Fruit fly (Drosophila melanogaster): ENCODE results near the gene CG32354.

- TF ChIP-seq kay (GFP tag; ENCODE audit: borderline replicate concordance) = no peak
- TF ChIP-seq CG12768 (GFP tag; optimal IDR thresholded peaks at IDR 0.05) = no peak
- no peak for TF ChIP-seq CG7045 (GFP tag; optimal IDR thresholded peaks at IDR 0.05)
- no peak for TF ChIP-seq pad (GFP tag; optimal IDR thresholded peaks at IDR 0.05)
- TF ChIP-seq Hr96 (GFP tag; optimal IDR thresholded peaks at IDR 0.05) = no peak
- no peak for TF ChIP-seq cic (GFP tag; optimal IDR thresholded peaks at IDR 0.05)
- no peak for TF ChIP-seq ovo (GFP tag; optimal IDR thresholded peaks at IDR 0.05)
- no peak for TF ChIP-seq toe (GFP tag; optimal IDR thresholded peaks at IDR 0.05)
- no peak for TF ChIP-seq cnc (optimal IDR thresholded peaks at IDR 0.05)
Observed at dm6 chr3L:8370922-8371321, 51.1 kb downstream of the CG32354 start.

All from whole organism, adult.